Fruit fly (Drosophila melanogaster) whole organism, embryonic: ENCODE data around the gene mRpS25.
A peak's percentile ranks its signal among the peaks of the same experiment; 100 is the strongest.

Source experiments
- Adf1 ChIP-seq: fragments of 200-800 bp; sonication (Bioruptor generic); IDR thresholded peaks from 2 replicates; pipeline ENCODE4 v1.3.6; 2022; ENCODE audit warnings: missing biosample characterization, missing genetic modification characterization
- Bteb2 ChIP-seq: fragments of 200-800 bp; sonication (Bioruptor generic); optimal IDR thresholded peaks from 2 replicates; lab custom pipeline; 2016; ENCODE audit warnings: missing biosample characterization, missing genetic modification characterization
- C15 ChIP-seq: fragments of 200-800 bp; sonication (Bioruptor generic); IDR thresholded peaks from 3 replicates; pipeline ENCODE4 v1.3.6; 2022; ENCODE audit warnings: missing biosample characterization, missing genetic modification characterization
- CG10462 ChIP-seq: fragments of 200-800 bp; sonication (Bioruptor generic); optimal IDR thresholded peaks from 2 replicates; lab custom pipeline; 2016; ENCODE audit warnings: missing biosample characterization, missing genetic modification characterization
- CG13296 ChIP-seq: fragments of 200-800 bp; sonication (Bioruptor generic); optimal IDR thresholded peaks from 3 replicates; lab custom pipeline; 2018; ENCODE audit warnings: missing biosample characterization, mild to moderate bottlenecking, missing genetic modification characterization
- CG14710 ChIP-seq: fragments of 200-800 bp; sonication (Bioruptor generic); optimal IDR thresholded peaks from 3 replicates; lab custom pipeline; 2019; ENCODE audit warnings: missing biosample characterization, mild to moderate bottlenecking, missing genetic modification characterization, moderate library complexity
- CG15011 ChIP-seq: fragments of 200-800 bp; sonication (Bioruptor generic); optimal IDR thresholded peaks from 3 replicates; lab custom pipeline; 2018; ENCODE audit warnings: missing biosample characterization, mild to moderate bottlenecking, missing genetic modification characterization
- CG15269 ChIP-seq: fragments of 200-800 bp; sonication (Bioruptor generic); optimal IDR thresholded peaks from 2 replicates; lab custom pipeline; 2018; ENCODE audit warnings: missing biosample characterization, mild to moderate bottlenecking, missing genetic modification characterization, moderate library complexity
- CG17568 ChIP-seq: fragments of 200-800 bp; sonication (Bioruptor generic); optimal IDR thresholded peaks from 2 replicates; lab custom pipeline; 2018; ENCODE audit warnings: missing biosample characterization, mild to moderate bottlenecking, missing genetic modification characterization, moderate library complexity
- CG17612 ChIP-seq: fragments of 200-800 bp; sonication (Bioruptor generic); IDR thresholded peaks from 2 replicates; pipeline ENCODE4 v1.3.6; 2022; ENCODE audit warnings: missing biosample characterization, missing genetic modification characterization
- CG2875 ChIP-seq: fragments of 200-800 bp; sonication (Bioruptor generic); optimal IDR thresholded peaks from 2 replicates; lab custom pipeline; 2017; ENCODE audit warnings: missing biosample characterization, mild to moderate bottlenecking, missing genetic modification characterization, missing genetic modification reagents
- CG30403 ChIP-seq: fragments of 200-800 bp; sonication (Bioruptor generic); optimal IDR thresholded peaks from 3 replicates; lab custom pipeline; 2016; ENCODE audit warnings: missing biosample characterization, missing genetic modification characterization
- CG3163 ChIP-seq: fragments of 200-800 bp; sonication (Bioruptor generic); optimal IDR thresholded peaks from 3 replicates; lab custom pipeline; 2016; ENCODE audit warnings: missing biosample characterization, missing genetic modification characterization
- CG34376 ChIP-seq: fragments of 200-800 bp; sonication (Bioruptor generic); optimal IDR thresholded peaks from 2 replicates; lab custom pipeline; 2018; ENCODE audit warnings: missing biosample characterization, mild to moderate bottlenecking, missing genetic modification characterization
- CG5245 ChIP-seq: fragments of 200-800 bp; sonication (Bioruptor generic); optimal IDR thresholded peaks from 3 replicates; lab custom pipeline; 2016; ENCODE audit warnings: missing biosample characterization, missing genetic modification characterization
- CG6254 ChIP-seq: fragments of 200-800 bp; sonication (Bioruptor generic); optimal IDR thresholded peaks from 3 replicates; lab custom pipeline; 2017; ENCODE audit warnings: mild to moderate bottlenecking, missing biosample characterization, missing genetic modification reagents, missing genetic modification characterization
- CG8359 ChIP-seq: fragments of 200-800 bp; sonication (Bioruptor generic); optimal IDR thresholded peaks from 2 replicates; lab custom pipeline; 2017; ENCODE audit warnings: missing biosample characterization, mild to moderate bottlenecking, missing genetic modification characterization, borderline replicate concordance
- CG9932 ChIP-seq: fragments of 200-800 bp; sonication (Bioruptor generic); IDR thresholded peaks from 2 replicates; pipeline ENCODE4 v1.3.6; 2022; ENCODE audit warnings: missing biosample characterization, missing genetic modification characterization
- CTCF ChIP-seq: fragments of 200-800 bp; sonication (Bioruptor generic); optimal IDR thresholded peaks from 2 replicates; lab custom pipeline; 2017; ENCODE audit warnings: missing biosample characterization, mild to moderate bottlenecking, missing genetic modification characterization, moderate library complexity
- D19B ChIP-seq: fragments of 200-800 bp; sonication (Bioruptor generic); optimal IDR thresholded peaks from 2 replicates; lab custom pipeline; 2017; ENCODE audit warnings: missing biosample characterization, mild to moderate bottlenecking, missing genetic modification characterization
- Dek ChIP-seq: fragments of 200-800 bp; sonication (Bioruptor generic); optimal IDR thresholded peaks from 3 replicates; lab custom pipeline; 2019; ENCODE audit warnings: missing biosample characterization, mild to moderate bottlenecking, missing genetic modification characterization, moderate library complexity
- Dp ChIP-seq: fragments of 200-800 bp; sonication (Bioruptor generic); optimal IDR thresholded peaks from 2 replicates; lab custom pipeline; 2018; ENCODE audit warnings: missing biosample characterization, mild to moderate bottlenecking, missing genetic modification characterization, moderate library complexity
- Kr ChIP-seq: fragments of 200-800 bp; sonication (Bioruptor generic); optimal IDR thresholded peaks from 2 replicates; lab custom pipeline; 2017; ENCODE audit warnings: missing biosample characterization, mild to moderate bottlenecking, missing genetic modification characterization
- MTF-1 ChIP-seq: fragments of 200-800 bp; sonication (Bioruptor generic); optimal IDR thresholded peaks from 2 replicates; lab custom pipeline; 2018; ENCODE audit warnings: missing biosample characterization, mild to moderate bottlenecking, missing genetic modification characterization, borderline replicate concordance
- Meics ChIP-seq: fragments of 200-800 bp; sonication (Bioruptor generic); optimal IDR thresholded peaks from 2 replicates; lab custom pipeline; 2017; ENCODE audit warnings: missing biosample characterization, mild to moderate bottlenecking, missing genetic modification characterization
- NfI ChIP-seq: fragments of 200-800 bp; sonication (Bioruptor generic); optimal IDR thresholded peaks from 3 replicates; lab custom pipeline; 2018; ENCODE audit warnings: missing biosample characterization, mild to moderate bottlenecking, missing genetic modification characterization, moderate library complexity
- Oli ChIP-seq: fragments of 200-800 bp; sonication (Bioruptor generic); optimal IDR thresholded peaks from 2 replicates; lab custom pipeline; 2018; ENCODE audit warnings: missing biosample characterization, mild to moderate bottlenecking, missing genetic modification characterization, moderate library complexity
- Ptx1 ChIP-seq: fragments of 200-800 bp; sonication (Bioruptor generic); IDR thresholded peaks from 2 replicates; pipeline ENCODE4 v1.3.6; 2022; ENCODE audit warnings: missing biosample characterization, missing genetic modification characterization
- Spps ChIP-seq: fragments of 200-800 bp; sonication (Bioruptor generic); optimal IDR thresholded peaks from 2 replicates; lab custom pipeline; 2018; ENCODE audit warnings: missing biosample characterization, mild to moderate bottlenecking, missing genetic modification characterization
- TFAM ChIP-seq: fragments of 200-800 bp; sonication (Bioruptor generic); optimal IDR thresholded peaks from 2 replicates; lab custom pipeline; 2017; ENCODE audit warnings: missing biosample characterization, missing genetic modification characterization, inconsistent platforms
- cas ChIP-seq: fragments of 200-800 bp; sonication (Bioruptor generic); IDR thresholded peaks from 2 replicates; pipeline ENCODE4 v1.3.6; 2022; ENCODE audit warnings: missing biosample characterization, missing genetic modification characterization
- ci ChIP-seq: fragments of 200-800 bp; sonication (Bioruptor generic); IDR thresholded peaks from 3 replicates; pipeline ENCODE4 v1.3.6; 2022; ENCODE audit warnings: missing biosample characterization, missing genetic modification characterization
- crc ChIP-seq: fragments of 200-800 bp; sonication (Bioruptor generic); optimal IDR thresholded peaks from 2 replicates; lab custom pipeline; 2016; ENCODE audit warnings: missing biosample characterization, missing genetic modification characterization
- disco-r ChIP-seq: fragments of 200-800 bp; sonication (Bioruptor generic); optimal IDR thresholded peaks from 2 replicates; lab custom pipeline; 2016; ENCODE audit warnings: missing biosample characterization, missing genetic modification characterization
- dmrt11E ChIP-seq: fragments of 200-800 bp; sonication (Bioruptor generic); optimal IDR thresholded peaks from 3 replicates; lab custom pipeline; 2018; ENCODE audit warnings: missing biosample characterization, mild to moderate bottlenecking, missing genetic modification characterization, moderate library complexity
- dysf ChIP-seq: fragments of 200-800 bp; sonication (Bioruptor generic); IDR thresholded peaks from 3 replicates; pipeline ENCODE4 v1.3.6; 2022; ENCODE audit warnings: missing biosample characterization, missing genetic modification characterization
- fd96Cb ChIP-seq: fragments of 200-800 bp; sonication (Bioruptor generic); optimal IDR thresholded peaks from 2 replicates; lab custom pipeline; 2018; ENCODE audit warnings: missing biosample characterization, mild to moderate bottlenecking, missing genetic modification characterization, moderate library complexity
- gcm2 ChIP-seq: fragments of 200-800 bp; sonication (Bioruptor generic); optimal IDR thresholded peaks from 2 replicates; lab custom pipeline; 2016; ENCODE audit warnings: missing biosample characterization, missing genetic modification characterization
- gro ChIP-seq: fragments of 200-800 bp; sonication (Bioruptor generic); optimal IDR thresholded peaks from 2 replicates; lab custom pipeline; 2016; ENCODE audit warnings: missing biosample characterization, missing genetic modification characterization
- gt ChIP-seq: fragments of 200-800 bp; sonication (Bioruptor generic); IDR thresholded peaks from 2 replicates; pipeline ENCODE4 v1.3.6; 2022; ENCODE audit warnings: missing biosample characterization, missing genetic modification characterization
- hb ChIP-seq: fragments of 200-800 bp; sonication (Bioruptor generic); IDR thresholded peaks from 3 replicates; pipeline ENCODE4 v1.3.6; 2022; ENCODE audit warnings: missing biosample characterization, missing genetic modification characterization; ENCODE audit not compliant: partially characterized antibody
- hbn ChIP-seq: fragments of 200-800 bp; sonication (Bioruptor generic); IDR thresholded peaks from 2 replicates; pipeline ENCODE4 v1.3.6; 2022; ENCODE audit warnings: missing biosample characterization, missing genetic modification characterization; ENCODE audit not compliant: partially characterized antibody
- nmo ChIP-seq: fragments of 200-800 bp; sonication (Bioruptor generic); optimal IDR thresholded peaks from 2 replicates; lab custom pipeline; 2018; ENCODE audit warnings: missing biosample characterization, mild to moderate bottlenecking, missing genetic modification characterization, moderate library complexity
- pho ChIP-seq: fragments of 200-800 bp; sonication (Bioruptor generic); optimal IDR thresholded peaks from 2 replicates; lab custom pipeline; 2016; ENCODE audit warnings: missing biosample characterization, missing genetic modification characterization
- ro ChIP-seq: fragments of 200-800 bp; sonication (Bioruptor generic); IDR thresholded peaks from 2 replicates; pipeline ENCODE4 v1.3.6; 2022; ENCODE audit warnings: missing biosample characterization, missing genetic modification characterization
- sc ChIP-seq, 3 experiments: fragments of >200 bp in 2 of 3; fragments of 200-800 bp in 1 of 3; sonication (Bioruptor generic) in 1 of 3; optimal IDR thresholded peaks; 2 replicates in 2 of 3; 3 replicates in 1 of 3; lab custom pipeline; 2017; ENCODE audit warnings: mild to moderate bottlenecking in 1 of 3, missing biosample characterization in 1 of 3, missing genetic modification characterization in 1 of 3, missing genetic modification reagents in 1 of 3
- scrt ChIP-seq: fragments of 200-800 bp; sonication (Bioruptor generic); optimal IDR thresholded peaks from 2 replicates; lab custom pipeline; 2018; ENCODE audit warnings: missing biosample characterization, mild to moderate bottlenecking, missing genetic modification characterization, moderate library complexity
- trem ChIP-seq: fragments of 200-800 bp; optimal IDR thresholded peaks from 3 replicates; lab custom pipeline; 2019; ENCODE audit warnings: missing biosample characterization, mild to moderate bottlenecking, missing genetic modification characterization, moderate library complexity
- trh ChIP-seq: fragments of 200-800 bp; sonication (Bioruptor generic); optimal IDR thresholded peaks from 2 replicates; lab custom pipeline; 2016; ENCODE audit warnings: missing biosample characterization, missing genetic modification characterization
- wor ChIP-seq: fragments of 200-800 bp; sonication (Bioruptor generic); IDR thresholded peaks from 2 replicates; pipeline ENCODE4 v1.3.6; 2022; ENCODE audit warnings: missing biosample characterization, missing genetic modification characterization

mRpS25 gene

DNA sequence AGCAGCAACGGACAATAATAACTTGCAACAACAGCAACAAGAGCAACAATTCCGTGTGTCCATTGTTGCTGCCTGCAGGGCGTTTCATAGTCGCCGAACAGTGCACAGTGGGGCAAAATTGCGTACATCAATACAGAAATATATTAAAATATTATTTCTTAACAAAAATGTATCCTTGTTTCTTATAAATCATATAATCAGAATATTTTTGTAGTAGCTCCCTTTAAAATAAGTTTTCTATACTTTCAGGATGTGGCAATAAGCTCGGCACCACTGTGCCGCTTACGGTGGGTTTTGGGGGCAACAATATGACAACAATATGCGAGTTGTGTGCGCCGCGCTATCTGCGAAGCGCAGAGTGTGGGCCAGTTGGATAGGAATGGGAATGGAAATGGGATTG lies 29.5 kb upstream of the mRpS25 start (continued):
- TF ChIP-seq wor (GFP tag; lab: Robert Waterston, UW): peak; percentile 72
- no peak for TF ChIP-seq disco-r (GFP tag; lab: Kevin White, UChicago)
- TF ChIP-seq Dp (GFP tag; lab: Kevin White, UChicago): no peak
- no peak for TF ChIP-seq Kr
- peak; percentile 74 for TF ChIP-seq CG5245 (GFP tag; lab: Kevin White, UChicago)
- peak; percentile 30 for TF ChIP-seq CG15011
- no peak for TF ChIP-seq CG34376
- peak; percentile 82 for TF ChIP-seq Ptx1 (GFP tag; lab: Robert Waterston, UW)
- peak; percentile 94 for TF ChIP-seq ci
- no peak for TF ChIP-seq pho (GFP tag; lab: Kevin White, UChicago)
- TF ChIP-seq CG30403 (GFP tag; lab: Kevin White, UChicago): peak; percentile 72
- TF ChIP-seq Oli (tag; lab: Kevin White, UChicago): peak; percentile 85
- TF ChIP-seq trh (GFP tag; lab: Kevin White, UChicago): peak; percentile 41
- peak; percentile 22; the same call in 1 of the 3 replicates for TF ChIP-seq C15 (GFP tag; lab: Robert Waterston, UW)
- peak; percentile 83 for TF ChIP-seq dysf (GFP tag; lab: Robert Waterston, UW)
- peak; percentile 80 for TF ChIP-seq CG2875 (GFP tag; lab: Kevin White, UChicago)
- peak; percentile 87 for TF ChIP-seq fd96Cb (tag; lab: Kevin White, UChicago)
- TF ChIP-seq CG10462 (GFP tag; lab: Kevin White, UChicago): peak; percentile 42
- no peak for TF ChIP-seq gro (GFP tag; lab: Kevin White, UChicago)
- no peak for TF ChIP-seq crc (GFP tag; lab: Kevin White, UChicago)
- TF ChIP-seq Adf1 (GFP tag; lab: Robert Waterston, UW): no peak
- TF ChIP-seq hb (GFP tag; lab: Robert Waterston, UW): 0 out of 3 replicates have a peak, but pooled peaks have one; percentile 16
- TF ChIP-seq scrt: peak; percentile 34
- peak; percentile 51 for TF ChIP-seq NfI
- no peak for TF ChIP-seq CG3163 (GFP tag; lab: Kevin White, UChicago)
- TF ChIP-seq Spps (tag; lab: Kevin White, UChicago): peak; percentile 76
- TF ChIP-seq D19B (GFP tag; lab: Kevin White, UChicago): no peak
- peak; percentile 24 for TF ChIP-seq CTCF (GFP tag; lab: Kevin White, UChicago)
- TF ChIP-seq CG15269: peak; percentile 77
- peak; percentile 48 for TF ChIP-seq Meics (GFP tag; lab: Kevin White, UChicago)
- peak; percentile 69 for TF ChIP-seq gt (GFP tag; lab: Robert Waterston, UW)
- peak; percentile 87 for TF ChIP-seq CG6254 (GFP tag; lab: Kevin White, UChicago)
- peak; percentile 55; the same call in 1 of the 2 replicates for TF ChIP-seq ro (GFP tag; lab: Robert Waterston, UW)
- TF ChIP-seq hbn (GFP tag; lab: Robert Waterston, UW): no peak
- TF ChIP-seq CG9932: no peak
- peak; percentile 83 for TF ChIP-seq trem (tag; lab: Kevin White, UChicago)
- no peak for TF ChIP-seq cas (GFP tag; lab: Robert Waterston, UW)
- peak; percentile 52 for TF ChIP-seq Dek (tag; lab: Kevin White, UChicago)
- peak; percentile 41 for TF ChIP-seq CG13296 (GFP tag; lab: Kevin White, UChicago)
- TF ChIP-seq sc (optimal IDR thresholded peaks at IDR 0.05; lab: Kevin White, UChicago): no peak
- peak; percentile 71 for TF ChIP-seq sc (GFP tag; optimal IDR thresholded peaks at IDR 0.05; lab: Kevin White, UChicago)
- TF ChIP-seq gcm2 (GFP tag; lab: Kevin White, UChicago): no peak
- TF ChIP-seq CG17568 (GFP tag; lab: Kevin White, UChicago): peak; percentile 48
- peak; percentile 70 for TF ChIP-seq CG8359
- peak; percentile 90 for TF ChIP-seq nmo (GFP tag; lab: Kevin White, UChicago)
- peak; percentile 49 for TF ChIP-seq MTF-1 (GFP tag; lab: Kevin White, UChicago)
- TF ChIP-seq CG17612: peak; percentile 48; the same call in 1 of the 2 replicates
- peak; percentile 43 for TF ChIP-seq TFAM (GFP tag; lab: Kevin White, UChicago)
- peak; percentile 81 for TF ChIP-seq CG14710
- TF ChIP-seq Bteb2 (GFP tag; lab: Kevin White, UChicago): no peak
- peak; percentile 77 for TF ChIP-seq dmrt11E (tag; lab: Kevin White, UChicago)
